Worm (Caenorhabditis elegans) whole organism, young adult: Measurements from ENCODE around the gene C16D9.9.

Experiments
- B0336.3 ChIP-seq: fragments of 200-800 bp; sonication (Bioruptor generic); IDR thresholded peaks from 2 replicates; pipeline ENCODE4 v1.3.6; 2022; ENCODE audit warnings: missing genetic modification characterization, missing compliant biosample characterization
- F22D6.2 ChIP-seq: sonication (generic microtip); optimal IDR thresholded peaks from 2 replicates; lab custom pipeline; 2016; ENCODE audit warnings: mild to moderate bottlenecking, missing genetic modification characterization, missing compliant biosample characterization
- F39B2.1 ChIP-seq: fragments of 200-800 bp; sonication (Bioruptor generic); IDR thresholded peaks from 2 replicates; pipeline ENCODE4 v1.3.6; 2022; ENCODE audit warnings: missing genetic modification reagents, missing genetic modification characterization, missing compliant biosample characterization
- ama-1 ChIP-seq, 3 experiments: fragments of 150-350 bp in 1 of 3; sonication (generic microtip) in 2 of 3; optimal IDR thresholded peaks; 2 replicates each; lab custom pipeline; 2014 to 2018; ENCODE audit warnings: missing biosample characterization in 2 of 3, missing genetic modification characterization in 2 of 3, missing genetic modification reagents in 2 of 3
- atf-7 ChIP-seq: sonication (generic microtip); optimal IDR thresholded peaks from 2 replicates; lab custom pipeline; 2017; ENCODE audit warnings: mild to moderate bottlenecking, missing genetic modification characterization, missing compliant biosample characterization
- bed-2 ChIP-seq: fragments of 200-800 bp; sonication (Bioruptor generic); IDR thresholded peaks from 2 replicates; pipeline ENCODE4 v1.3.6; 2022; ENCODE audit warnings: missing genetic modification reagents, missing genetic modification characterization, missing compliant biosample characterization
- cebp-1 ChIP-seq, 2 experiments: fragments of 200-800 bp in 1 of 2; sonication (Bioruptor generic) in 1 of 2; sonication (generic microtip) in 1 of 2; IDR thresholded peaks in 1 of 2; optimal IDR thresholded peaks in 1 of 2; 2 replicates each; pipeline versions ENCODE4 v1.3.6 to Lab custom; 2017 to 2022; ENCODE audit warnings: missing compliant biosample characterization in 2 of 2, missing genetic modification characterization in 2 of 2, mild to moderate bottlenecking in 1 of 2, missing genetic modification reagents in 1 of 2, moderate library complexity in 1 of 2
- ceh-100 ChIP-seq: fragments of 200-800 bp; sonication (Bioruptor generic); IDR thresholded peaks from 2 replicates; pipeline ENCODE4 v1.3.6; 2022; ENCODE audit warnings: missing genetic modification reagents, missing genetic modification characterization, missing compliant biosample characterization
- egl-18 ChIP-seq: fragments of 200-800 bp; sonication (Bioruptor generic); IDR thresholded peaks from 2 replicates; pipeline ENCODE4 v1.3.6; 2022; ENCODE audit warnings: missing genetic modification reagents, missing genetic modification characterization, missing compliant biosample characterization
- egl-44 ChIP-seq: fragments of 200-800 bp; sonication (Bioruptor generic); IDR thresholded peaks from 2 replicates; pipeline ENCODE4 v1.3.6; 2022; ENCODE audit warnings: missing genetic modification reagents, missing genetic modification characterization, missing compliant biosample characterization
- ekl-4 ChIP-seq: fragments of 200-800 bp; sonication (Bioruptor generic); IDR thresholded peaks from 2 replicates; pipeline ENCODE4 v1.3.6; 2022; ENCODE audit warnings: missing genetic modification reagents, missing genetic modification characterization, missing compliant biosample characterization
- ets-4 ChIP-seq: fragments of 200-800 bp; sonication (Bioruptor generic); optimal IDR thresholded peaks from 2 replicates; lab custom pipeline; 2018; ENCODE audit warnings: mild to moderate bottlenecking, missing genetic modification characterization, missing compliant biosample characterization
- hlh-26 ChIP-seq: fragments of 200-800 bp; sonication (Bioruptor generic); conservative IDR thresholded peaks from 2 replicates; pipeline ENCODE4 v1.3.6; 2022; ENCODE audit warnings: missing genetic modification reagents, missing genetic modification characterization, missing compliant biosample characterization
- hmg-20 ChIP-seq: fragments of 200-800 bp; sonication (Bioruptor generic); IDR thresholded peaks from 2 replicates; pipeline ENCODE4 v1.3.6; 2022; ENCODE audit warnings: missing genetic modification reagents, missing genetic modification characterization, missing compliant biosample characterization
- let-526 ChIP-seq: fragments of 200-800 bp; sonication (Bioruptor generic); IDR thresholded peaks from 2 replicates; pipeline ENCODE4 v1.3.6; 2022; ENCODE audit warnings: missing genetic modification reagents, missing genetic modification characterization, missing compliant biosample characterization
- let-607 ChIP-seq, 2 experiments: fragments of 200-800 bp in 1 of 2; sonication (Bioruptor generic) in 1 of 2; sonication (generic microtip) in 1 of 2; optimal IDR thresholded peaks; 2 replicates each; lab custom pipeline; 2016 to 2018; ENCODE audit warnings: mild to moderate bottlenecking in 2 of 2, missing compliant biosample characterization in 2 of 2, missing genetic modification characterization in 2 of 2, moderate library complexity in 2 of 2, missing genotype in 1 of 2
- lin-26 ChIP-seq: fragments of 200-800 bp; sonication (Bioruptor generic); IDR thresholded peaks from 2 replicates; pipeline ENCODE4 v1.3.6; 2022; ENCODE audit warnings: missing genetic modification reagents, missing genetic modification characterization, missing compliant biosample characterization
- lin-35 ChIP-seq, 3 experiments: fragments of 150-350 bp in 2 of 3; sonication (generic microtip) in 1 of 3; optimal IDR thresholded peaks; 2 replicates each; lab custom pipeline; 2014 to 2018; ENCODE audit warnings: missing biosample characterization in 3 of 3, missing genetic modification characterization in 3 of 3, missing genetic modification reagents in 3 of 3
- lin-40 ChIP-seq: sonication (generic microtip); optimal IDR thresholded peaks from 2 replicates; lab custom pipeline; 2016; ENCODE audit warnings: missing genetic modification characterization, mild to moderate bottlenecking, missing compliant biosample characterization, missing genotype, missing genetic modification reagents
- lsy-27 ChIP-seq: sonication (generic microtip); optimal IDR thresholded peaks from 2 replicates; lab custom pipeline; 2017; ENCODE audit warnings: missing genetic modification characterization, mild to moderate bottlenecking, missing compliant biosample characterization, antibody characterized with exemption, missing genotype, borderline replicate concordance; ENCODE audit not compliant: insufficient read depth
- madf-10 ChIP-seq: sonication (generic microtip); optimal IDR thresholded peaks from 2 replicates; lab custom pipeline; 2016; ENCODE audit warnings: mild to moderate bottlenecking, missing genetic modification characterization, missing compliant biosample characterization
- nhr-120 ChIP-seq: fragments of 200-800 bp; sonication (Bioruptor generic); IDR thresholded peaks from 2 replicates; pipeline ENCODE4 v1.3.6; 2022; ENCODE audit warnings: missing genetic modification characterization, missing compliant biosample characterization
- nhr-80 ChIP-seq: sonication (generic microtip); optimal IDR thresholded peaks from 2 replicates; lab custom pipeline; 2016; ENCODE audit warnings: missing genetic modification characterization, missing compliant biosample characterization
- nhr-90 ChIP-seq: sonication (generic microtip); optimal IDR thresholded peaks from 2 replicates; lab custom pipeline; 2016; ENCODE audit warnings: missing genotype, mild to moderate bottlenecking, missing genetic modification characterization, missing compliant biosample characterization
- rcor-1 ChIP-seq: fragments of 200-800 bp; sonication (Bioruptor generic); IDR thresholded peaks from 2 replicates; pipeline ENCODE4 v1.3.6; 2022; ENCODE audit warnings: missing genetic modification reagents, missing genetic modification characterization, missing compliant biosample characterization
- snpc-1.1 ChIP-seq: sonication (generic microtip); optimal IDR thresholded peaks from 2 replicates; lab custom pipeline; 2017; ENCODE audit warnings: missing genetic modification characterization, mild to moderate bottlenecking, missing compliant biosample characterization, antibody characterized with exemption, moderate library complexity, missing genotype, missing genetic modification reagents; ENCODE audit not compliant: insufficient read depth
- somi-1 ChIP-seq: fragments of 200-800 bp; sonication (Bioruptor generic); optimal IDR thresholded peaks from 2 replicates; lab custom pipeline; 2018; ENCODE audit warnings: mild to moderate bottlenecking, missing genetic modification characterization, missing compliant biosample characterization
- sptf-2 ChIP-seq: fragments of 200-800 bp; sonication (Bioruptor generic); optimal IDR thresholded peaks from 2 replicates; lab custom pipeline; 2018; ENCODE audit warnings: mild to moderate bottlenecking, missing genetic modification characterization, missing compliant biosample characterization
- tbp1 ChIP-seq: fragments of 200-800 bp; sonication (Bioruptor generic); optimal IDR thresholded peaks from 2 replicates; lab custom pipeline; 2018; ENCODE audit warnings: mild to moderate bottlenecking, missing genetic modification characterization, missing compliant biosample characterization
- xnd-1 ChIP-seq: sonication (generic microtip); optimal IDR thresholded peaks from 2 replicates; lab custom pipeline; 2016; ENCODE audit warnings: missing genotype, missing genetic modification reagents, missing genetic modification characterization, missing compliant biosample characterization
- zim-3 ChIP-seq: sonication (generic microtip); optimal IDR thresholded peaks from 2 replicates; lab custom pipeline; 2017; ENCODE audit warnings: mild to moderate bottlenecking, missing genetic modification characterization, moderate library complexity, missing compliant biosample characterization
- ztf-18 ChIP-seq: sonication (generic microtip); optimal IDR thresholded peaks from 2 replicates; lab custom pipeline; 2016; ENCODE audit warnings: missing genotype, mild to moderate bottlenecking, missing genetic modification characterization, missing compliant biosample characterization
- ztf-22 ChIP-seq: fragments of 200-800 bp; sonication (Bioruptor generic); optimal IDR thresholded peaks from 2 replicates; lab custom pipeline; 2018; ENCODE audit warnings: mild to moderate bottlenecking, missing genetic modification characterization, moderate library complexity, missing compliant biosample characterization
- ztf-26 ChIP-seq: sonication (generic microtip); optimal IDR thresholded peaks from 2 replicates; lab custom pipeline; 2017; ENCODE audit warnings: missing genetic modification characterization, missing compliant biosample characterization

Gene C16D9.9

ce11 chrV:8268902-8269301, 4.9 kb downstream of the C16D9.9 start, which contains the start of the genes asp-6 and asp-12:
Gene asp-6 (minus strand): TSS chrV:8268937.
Gene asp-12 (plus strand): TSS chrV:8269210.
- no peak for TF ChIP-seq snpc-1.1 (tag; lab: Kevin White, UChicago)
- TF ChIP-seq nhr-80 (tag; lab: Kevin White, UChicago) = peak; percentile 80

DNA sequence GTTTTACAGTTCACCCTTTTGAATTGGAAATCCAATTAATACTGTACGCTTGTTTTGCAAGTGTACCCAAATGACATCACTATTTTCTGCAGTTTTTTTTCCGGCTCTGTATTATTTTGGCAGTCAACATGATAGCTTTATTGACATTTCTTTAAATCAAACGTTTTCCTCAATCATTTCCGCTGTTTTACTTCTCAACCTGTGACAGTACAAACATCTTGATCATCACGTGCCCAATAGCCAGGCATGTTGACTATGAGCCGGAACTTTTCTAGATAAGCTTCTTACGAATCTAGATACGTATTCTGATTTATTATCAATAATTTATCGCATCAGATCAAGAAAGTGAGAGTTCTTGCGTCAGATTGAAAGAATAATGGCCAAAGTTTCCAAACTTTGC, 5.8 kb downstream of the C16D9.9 start:
- TF ChIP-seq madf-10 (tag; lab: Kevin White, UChicago) (no peak), tbp1 (peak; percentile 9), let-526 (no peak), atf-7 (tag; lab: Kevin White, UChicago) (peak; percentile 86), ztf-22 (GFP tag; lab: Kevin White, UChicago) (peak; percentile 19), nhr-80 (tag; lab: Kevin White, UChicago) (peak; percentile 69), ets-4 (GFP tag; lab: Kevin White, UChicago) (peak; percentile 35), nhr-90 (tag; lab: Kevin White, UChicago) (peak; percentile 5), B0336.3 (GFP tag; lab: Robert Waterston, UW) (0 out of 2 replicates have a peak, but pooled peaks have one; percentile 26), lin-26 (no peak), sptf-2 (GFP tag; lab: Kevin White, UChicago) (no peak), let-607 (tag; optimal IDR thresholded peaks at IDR 0.05; lab: Kevin White, UChicago) (peak in 1 of 2 experiments; percentile 18), cebp-1 (GFP tag; IDR thresholded peaks at IDR 0.05; lab: Robert Waterston, UW) (no peak), cebp-1 (tag; optimal IDR thresholded peaks at IDR 0.05; lab: Kevin White, UChicago) (peak; percentile 16)
- TF ChIP-seq, all 124 proteins: peak for 9

- TF ChIP-seq egl-18 (no peak), ztf-26 (no peak), lin-35 (GFP tag; optimal IDR thresholded peaks at IDR 0.05; lab: Kevin White, UChicago) (no peak), ama-1 (optimal IDR thresholded peaks at IDR 0.05; lab: Kevin White, UChicago) (no peak), ama-1 (GFP tag; optimal IDR thresholded peaks at IDR 0.05; lab: Kevin White, UChicago) (no peak), bed-2 (no peak), rcor-1 (GFP tag; lab: Robert Waterston, UW) (no peak), lsy-27 (tag; lab: Kevin White, UChicago) (no peak), xnd-1 (no peak), hmg-20 (GFP tag; lab: Robert Waterston, UW) (no peak), ekl-4 (GFP tag; lab: Robert Waterston, UW) (no peak), hlh-26 (no peak), lin-40 (tag; lab: Kevin White, UChicago) (no peak), F22D6.2 (no peak), F39B2.1 (GFP tag; lab: Robert Waterston, UW) (no peak), nhr-120 (GFP tag; lab: Robert Waterston, UW) (no peak), somi-1 (GFP tag; lab: Kevin White, UChicago) (no peak), zim-3 (no peak), ztf-18 (tag; lab: Kevin White, UChicago) (no peak), ceh-100 (no peak), B0336.3 (GFP tag; lab: Robert Waterston, UW) (no peak)
Observed at ce11 chrV:8271395-8271794, 7.4 kb downstream of the C16D9.9 start.

- peak; percentile 59 for TF ChIP-seq nhr-80 (tag; lab: Kevin White, UChicago)
- TF ChIP-seq egl-44 (GFP tag; lab: Robert Waterston, UW) = no peak
Observed at ce11 chrV:8271995-8272394, 8.0 kb downstream of the C16D9.9 start, which contains the start of gene asp-5. Gene asp-5 (plus strand): TSS chrV:8272385.
